Fruit fly (Drosophila melanogaster): ENCODE results near the gene ATPsynE.

The ATPsynE gene

DNA sequence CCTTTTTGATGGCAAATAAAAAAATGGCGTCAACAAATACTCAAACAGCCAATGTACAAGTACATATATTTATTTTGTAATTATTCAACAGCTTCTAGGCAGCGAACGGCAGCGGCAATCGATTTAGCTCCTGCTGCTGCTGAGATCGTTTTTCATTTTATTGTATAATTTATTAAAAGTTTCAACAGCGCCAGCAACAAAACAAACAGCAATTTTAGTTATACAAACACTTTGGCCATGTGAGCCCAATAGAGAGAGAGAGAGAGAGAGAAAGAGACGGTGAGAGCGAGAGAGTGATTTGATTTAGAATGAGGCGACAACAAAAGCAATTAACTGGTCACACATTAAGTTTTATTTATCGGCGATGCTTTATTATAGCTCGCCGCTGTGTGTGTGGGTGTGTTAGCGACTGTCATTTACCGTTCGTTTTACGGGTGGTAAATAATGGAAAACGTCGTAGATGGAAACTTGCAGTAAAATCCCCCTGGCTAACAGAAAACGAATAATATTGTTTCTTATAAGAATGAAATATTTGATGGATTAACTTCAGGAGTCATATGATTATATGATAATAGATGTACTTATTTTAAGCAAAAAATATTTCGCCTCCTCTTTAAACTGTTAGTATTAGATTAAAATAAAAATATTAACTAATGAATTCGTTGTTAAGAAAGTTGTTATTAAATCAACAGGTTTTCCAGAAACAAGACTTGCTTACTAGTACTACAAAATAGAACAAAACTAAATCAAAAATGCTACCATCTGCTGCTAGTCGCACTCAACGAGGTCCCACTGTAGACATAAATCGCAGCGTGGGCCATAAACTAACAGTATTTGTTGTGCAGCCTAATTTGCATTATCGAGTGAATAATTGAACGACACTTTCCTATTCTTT is 41.4 kb upstream of the ATPsynE start (continued):
- TF ChIP-seq Met (GFP tag; optimal IDR thresholded peaks at IDR 0.05): no peak
- TF ChIP-seq svp (GFP tag): peak; percentile 58

DNA sequence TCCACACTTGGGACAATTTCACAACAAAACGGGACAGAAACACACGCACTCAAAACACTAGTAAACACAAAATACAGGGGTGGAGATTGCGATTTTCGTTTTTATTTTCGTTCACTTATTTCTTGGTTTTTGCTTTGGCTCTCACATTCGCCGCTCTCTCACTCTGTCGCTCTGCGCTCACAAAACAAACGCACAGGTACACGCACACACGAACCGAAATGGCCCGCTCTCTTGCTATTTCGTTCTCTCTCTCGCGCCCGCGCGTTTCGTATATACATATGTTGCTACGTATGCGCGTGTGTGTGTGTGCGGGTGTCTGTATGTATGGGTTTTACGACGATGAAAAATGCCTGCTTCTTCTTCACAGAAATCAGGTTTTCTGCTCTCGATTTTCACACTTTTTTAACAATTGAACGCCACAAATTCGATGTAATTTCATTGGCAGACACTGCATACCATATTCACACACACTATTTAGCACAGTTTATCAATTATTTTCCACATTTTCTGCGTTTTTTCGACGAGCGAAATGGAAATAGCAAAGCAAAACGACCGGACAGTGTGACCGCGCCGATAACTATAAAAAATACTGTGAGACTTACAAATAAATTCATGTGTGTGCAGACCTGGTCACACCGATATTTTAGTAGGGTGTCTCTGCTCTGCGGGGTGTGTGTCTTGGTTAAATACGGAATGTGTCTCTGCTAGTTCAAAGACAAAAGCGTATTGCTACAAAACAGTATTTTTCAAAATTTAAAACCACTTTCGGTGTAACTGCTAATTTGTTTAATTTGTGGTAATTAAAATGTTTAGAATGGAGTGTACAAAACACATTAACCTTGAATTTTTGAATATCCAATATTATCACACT is 40.2 kb upstream of the ATPsynE start, which contains the start of gene trx:
Gene trx (minus strand): TSS at position 584 of the 871 bp plus-strand sequence.
- TF ChIP-seq Eip78C (GFP tag) (peak; percentile 33), CG11902 (GFP tag; optimal IDR thresholded peaks at IDR 0.05) (no peak), ss (GFP tag; optimal IDR thresholded peaks at IDR 0.05) (peak; percentile 40 to 66), esn (GFP tag; optimal IDR thresholded peaks at IDR 0.05) (peak; percentile 34), CG6854 (GFP tag; optimal IDR thresholded peaks at IDR 0.05) (peak; percentile 60), Ets21C (GFP tag; optimal IDR thresholded peaks at IDR 0.05) (no peak), OdsH (GFP tag; optimal IDR thresholded peaks at IDR 0.05) (no peak), CG4318 (GFP tag; optimal IDR thresholded peaks at IDR 0.05) (no peak), CG11294 (GFP tag; IDR thresholded peaks at IDR 0.05) (no peak), CG9139 (GFP tag; optimal IDR thresholded peaks at IDR 0.05) (peak; percentile 7), CG8319 (GFP tag; optimal IDR thresholded peaks at IDR 0.05) (no peak), CG16779 (tag; optimal IDR thresholded peaks at IDR 0.05) (peak; percentile 61), Eip75B (GFP tag; optimal IDR thresholded peaks at IDR 0.05) (peak; percentile 30), CG3919 (GFP tag; optimal IDR thresholded peaks at IDR 0.05) (peak; percentile 1), net (GFP tag; optimal IDR thresholded peaks at IDR 0.05) (no peak), CG15336 (GFP tag; IDR thresholded peaks at IDR 0.05) (no peak), Smox (GFP tag; optimal IDR thresholded peaks at IDR 0.05) (no peak), CG34406 (GFP tag; optimal IDR thresholded peaks at IDR 0.05) (no peak), CG3032 (tag; optimal IDR thresholded peaks at IDR 0.05) (no peak), Sox14 (GFP tag; optimal IDR thresholded peaks at IDR 0.05) (peak; percentile 22), Hr39 (GFP tag; optimal IDR thresholded peaks at IDR 0.05) (no peak), Sox102F (GFP tag; optimal IDR thresholded peaks at IDR 0.05) (peak; percentile 41), cyc (GFP tag; optimal IDR thresholded peaks at IDR 0.05) (no peak), CG1621 (tag; optimal IDR thresholded peaks at IDR 0.05) (no peak), Ets96B (tag; optimal IDR thresholded peaks at IDR 0.05) (peak; percentile 14), CG32006 (GFP tag; optimal IDR thresholded peaks at IDR 0.05) (no peak), vri (GFP tag; optimal IDR thresholded peaks at IDR 0.05) (peak; percentile 44), dsx (GFP tag; optimal IDR thresholded peaks at IDR 0.05; ENCODE audit: poor library complexity, severe bottlenecking) (peak; percentile 37), CG11762 (GFP tag; optimal IDR thresholded peaks at IDR 0.05; ENCODE audit: insufficient read depth) (no peak)

DNA sequence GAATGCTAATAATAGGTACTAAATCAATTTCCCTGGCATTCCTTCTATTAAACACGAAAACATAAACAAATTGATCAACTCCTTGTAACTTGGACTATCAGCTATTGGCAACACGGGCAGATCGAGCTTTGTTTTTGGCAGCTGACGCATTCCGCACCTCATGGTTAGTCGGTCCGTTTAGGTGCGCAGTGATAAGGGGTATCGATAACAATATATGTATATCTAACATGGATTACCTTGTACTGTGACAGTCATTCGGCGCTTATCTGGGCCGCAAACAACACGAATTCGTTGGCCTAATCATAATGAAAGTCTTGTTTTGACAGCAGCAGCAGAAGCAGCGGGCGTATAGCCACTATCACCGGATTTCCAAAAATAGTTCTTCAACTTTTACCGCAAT is 38.8 kb upstream of the ATPsynE start:
- TF ChIP-seq CG32006 (GFP tag; optimal IDR thresholded peaks at IDR 0.05): no peak
- no peak for TF ChIP-seq Hr38 (GFP tag; optimal IDR thresholded peaks at IDR 0.05)
- TF ChIP-seq fkh (GFP tag; optimal IDR thresholded peaks at IDR 0.05): no peak
- TF ChIP-seq net (GFP tag; optimal IDR thresholded peaks at IDR 0.05): no peak
